Fruit fly (Drosophila melanogaster) whole organism, embryonic: ENCODE measurements around the gene Dyrk2.

Experiments
- ATbp ChIP-seq: fragments of 200-800 bp; sonication (Bioruptor generic); optimal IDR thresholded peaks from 2 replicates; lab custom pipeline; 2017; ENCODE audit warnings: missing biosample characterization, mild to moderate bottlenecking, missing genetic modification characterization, missing genetic modification reagents
- Atf-2 ChIP-seq: fragments of 200-800 bp; sonication (Bioruptor generic); optimal IDR thresholded peaks from 2 replicates; lab custom pipeline; 2016; ENCODE audit warnings: missing biosample characterization, missing genetic modification characterization
- BEAF-32 ChIP-seq: fragments of 200-800 bp; sonication (Bioruptor generic); optimal IDR thresholded peaks from 3 replicates; lab custom pipeline; 2017; ENCODE audit warnings: missing biosample characterization, missing genetic modification characterization, mild to moderate bottlenecking, moderate library complexity, missing genetic modification reagents
- CG10267 ChIP-seq: fragments of 200-800 bp; sonication (Bioruptor generic); optimal IDR thresholded peaks from 2 replicates; lab custom pipeline; 2018; ENCODE audit warnings: missing biosample characterization, mild to moderate bottlenecking, missing genetic modification characterization, moderate library complexity
- CG10959 ChIP-seq: fragments of 200-800 bp; sonication (Bioruptor generic); IDR thresholded peaks from 2 replicates; pipeline ENCODE4 v1.3.6; 2022; ENCODE audit warnings: missing biosample characterization, missing genetic modification characterization
- CG10979 ChIP-seq: fragments of 200-800 bp; sonication (Bioruptor generic); optimal IDR thresholded peaks from 2 replicates; lab custom pipeline; 2018; ENCODE audit warnings: missing biosample characterization, mild to moderate bottlenecking, missing genetic modification characterization, moderate library complexity
- CG12236 ChIP-seq: fragments of 200-800 bp; sonication (Bioruptor generic); optimal IDR thresholded peaks from 2 replicates; lab custom pipeline; 2016; ENCODE audit warnings: missing biosample characterization, missing genetic modification characterization
- CG1529 ChIP-seq: fragments of 200-800 bp; sonication (Bioruptor generic); optimal IDR thresholded peaks from 3 replicates; lab custom pipeline; 2018; ENCODE audit warnings: missing biosample characterization, missing genetic modification characterization
- CG1602 ChIP-seq: fragments of 200-800 bp; sonication (Bioruptor generic); optimal IDR thresholded peaks from 3 replicates; lab custom pipeline; 2016; ENCODE audit warnings: missing biosample characterization, missing genetic modification characterization
- CG17186 ChIP-seq: fragments of 200-800 bp; sonication (Bioruptor generic); optimal IDR thresholded peaks from 3 replicates; lab custom pipeline; 2017; ENCODE audit warnings: missing biosample characterization, missing genetic modification reagents, missing genetic modification characterization
- CG17612 ChIP-seq: fragments of 200-800 bp; sonication (Bioruptor generic); IDR thresholded peaks from 2 replicates; pipeline ENCODE4 v1.3.6; 2022; ENCODE audit warnings: missing biosample characterization, missing genetic modification characterization
- CG1832 ChIP-seq: fragments of 200-800 bp; sonication (Bioruptor generic); optimal IDR thresholded peaks from 2 replicates; lab custom pipeline; 2017; ENCODE audit warnings: missing biosample characterization, mild to moderate bottlenecking, missing genetic modification characterization, inconsistent platforms
- CG2199 ChIP-seq: fragments of 200-800 bp; sonication (Bioruptor generic); IDR thresholded peaks from 3 replicates; pipeline ENCODE4 v1.3.6; 2022; ENCODE audit warnings: missing biosample characterization, missing genetic modification characterization
- CG2202 ChIP-seq: fragments of 200-800 bp; sonication (Bioruptor generic); optimal IDR thresholded peaks from 2 replicates; lab custom pipeline; 2018; ENCODE audit warnings: missing biosample characterization, mild to moderate bottlenecking, missing genetic modification characterization
- CG2712 ChIP-seq: fragments of 200-800 bp; optimal IDR thresholded peaks from 3 replicates; lab custom pipeline; 2019; ENCODE audit warnings: missing biosample characterization, mild to moderate bottlenecking, missing genetic modification characterization, moderate library complexity
- CG6683 ChIP-seq: fragments of 200-800 bp; sonication (Bioruptor generic); optimal IDR thresholded peaks from 2 replicates; lab custom pipeline; 2017; ENCODE audit warnings: missing biosample characterization, mild to moderate bottlenecking, missing genetic modification characterization, missing genetic modification reagents
- CG8281 ChIP-seq: fragments of 200-800 bp; sonication (Bioruptor generic); optimal IDR thresholded peaks from 2 replicates; lab custom pipeline; 2018; ENCODE audit warnings: missing biosample characterization, mild to moderate bottlenecking, missing genetic modification characterization, moderate library complexity
- CG9727 ChIP-seq: fragments of 200-800 bp; sonication (Bioruptor generic); optimal IDR thresholded peaks from 3 replicates; lab custom pipeline; 2017; ENCODE audit warnings: missing biosample characterization, mild to moderate bottlenecking, missing genetic modification characterization
- CoRest ChIP-seq: fragments of 200-800 bp; sonication (Bioruptor generic); optimal IDR thresholded peaks from 3 replicates; lab custom pipeline; 2018; ENCODE audit warnings: missing biosample characterization, mild to moderate bottlenecking, missing genetic modification characterization, moderate library complexity
- Dip3 ChIP-seq: fragments of 200-800 bp; sonication (Bioruptor generic); optimal IDR thresholded peaks from 3 replicates; lab custom pipeline; 2016; ENCODE audit warnings: missing biosample characterization, missing genetic modification characterization
- Ets97D ChIP-seq: fragments of 200-800 bp; sonication (Bioruptor generic); optimal IDR thresholded peaks from 3 replicates; lab custom pipeline; 2016; ENCODE audit warnings: missing biosample characterization, missing genetic modification characterization
- HLH4C ChIP-seq: fragments of 200-800 bp; sonication (Bioruptor generic); IDR thresholded peaks from 3 replicates; pipeline ENCODE4 v1.3.6; 2022; ENCODE audit warnings: missing biosample characterization, missing genetic modification characterization; ENCODE audit not compliant: partially characterized antibody
- HmgZ ChIP-seq: fragments of 200-800 bp; sonication (Bioruptor generic); optimal IDR thresholded peaks from 2 replicates; lab custom pipeline; 2018; ENCODE audit warnings: missing biosample characterization, mild to moderate bottlenecking, missing genetic modification characterization
- Hmx ChIP-seq: fragments of 200-800 bp; sonication (Bioruptor generic); optimal IDR thresholded peaks from 2 replicates; lab custom pipeline; 2016; ENCODE audit warnings: missing biosample characterization, missing genetic modification characterization
- Pdp1 ChIP-seq, 2 experiments: fragments of 200-800 bp; sonication (Bioruptor generic); optimal IDR thresholded peaks; 3 replicates each; lab custom pipeline; 2016; ENCODE audit warnings: missing biosample characterization in 2 of 2, missing genetic modification characterization in 2 of 2, mild to moderate bottlenecking in 1 of 2, moderate library complexity in 1 of 2
- Rfx ChIP-seq: fragments of 200-800 bp; sonication (Bioruptor generic); IDR thresholded peaks from 2 replicates; pipeline ENCODE4 v1.3.6; 2022; ENCODE audit warnings: missing biosample characterization, missing genetic modification characterization
- Xrp1 ChIP-seq: fragments of 200-800 bp; sonication (Bioruptor generic); IDR thresholded peaks from 2 replicates; pipeline ENCODE4 v1.3.6; 2022; ENCODE audit warnings: missing biosample characterization, missing genetic modification characterization
- aop ChIP-seq: fragments of 200-800 bp; sonication (Bioruptor generic); IDR thresholded peaks from 2 replicates; pipeline ENCODE4 v1.3.6; 2022; ENCODE audit warnings: missing biosample characterization, missing genetic modification characterization
- bbx ChIP-seq: fragments of 200-800 bp; sonication (Bioruptor generic); IDR thresholded peaks from 2 replicates; pipeline ENCODE4 v1.3.6; 2022; ENCODE audit warnings: missing biosample characterization, missing genetic modification characterization; ENCODE audit not compliant: partially characterized antibody
- btn ChIP-seq: fragments of 200-800 bp; sonication (Bioruptor generic); optimal IDR thresholded peaks from 2 replicates; lab custom pipeline; 2016; ENCODE audit warnings: missing biosample characterization, missing genetic modification characterization
- chn ChIP-seq: fragments of 200-800 bp; sonication (Bioruptor generic); optimal IDR thresholded peaks from 2 replicates; lab custom pipeline; 2016; ENCODE audit warnings: missing biosample characterization, missing genetic modification characterization
- croc ChIP-seq: fragments of 200-800 bp; sonication (Bioruptor generic); conservative IDR thresholded peaks from 3 replicates; pipeline ENCODE4 v1.3.6; 2022; ENCODE audit warnings: missing biosample characterization, missing genetic modification characterization
- eyg ChIP-seq: fragments of 200-800 bp; sonication (Bioruptor generic); optimal IDR thresholded peaks from 3 replicates; lab custom pipeline; 2016; ENCODE audit warnings: missing biosample characterization, missing genetic modification characterization
- fd3F ChIP-seq: fragments of 200-800 bp; sonication (Bioruptor generic); optimal IDR thresholded peaks from 2 replicates; lab custom pipeline; 2018; ENCODE audit warnings: missing biosample characterization, mild to moderate bottlenecking, missing genetic modification characterization, moderate library complexity
- kay ChIP-seq: fragments of 200-800 bp; sonication (Bioruptor generic); optimal IDR thresholded peaks from 2 replicates; lab custom pipeline; 2016; ENCODE audit warnings: missing biosample characterization, missing genetic modification characterization
- lmd ChIP-seq: fragments of 200-800 bp; sonication (Bioruptor generic); IDR thresholded peaks from 2 replicates; pipeline ENCODE4 v1.3.6; 2022; ENCODE audit warnings: missing biosample characterization, missing genetic modification characterization
- zen ChIP-seq: fragments of 200-800 bp; sonication (Bioruptor generic); optimal IDR thresholded peaks from 3 replicates; lab custom pipeline; 2018; ENCODE audit warnings: missing biosample characterization, mild to moderate bottlenecking, missing genetic modification characterization, moderate library complexity

The Dyrk2 gene

DNA sequence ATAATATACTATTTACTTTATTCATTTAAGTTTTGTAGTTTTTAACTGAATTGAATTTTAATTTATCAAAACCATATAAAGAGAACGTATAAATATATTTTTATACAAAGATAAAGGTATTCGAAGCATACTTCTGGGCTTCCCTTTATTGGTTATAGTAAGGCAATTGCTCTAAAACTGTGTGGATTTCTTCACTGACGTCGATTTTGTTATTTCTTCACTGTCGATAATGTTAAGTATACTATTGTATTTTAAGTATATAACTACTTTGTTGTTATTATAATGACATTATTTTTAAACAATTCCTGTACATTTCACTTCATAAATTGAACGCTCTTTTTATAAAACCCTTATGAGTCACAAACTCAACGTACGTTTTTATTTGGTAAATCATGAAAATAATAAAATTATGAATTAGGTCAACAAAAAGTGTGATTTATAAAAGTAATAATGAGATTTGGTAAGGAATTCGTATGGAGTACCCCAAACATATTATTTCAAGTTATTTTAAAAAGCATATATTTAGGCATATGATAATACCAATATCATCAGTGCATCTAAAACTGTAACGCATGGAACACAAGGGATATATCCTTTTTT lies 18.4 kb upstream of the Dyrk2 start (continued):
- TF ChIP-seq aop (GFP tag; lab: Robert Waterston, UW) = no peak
- TF ChIP-seq CG9727 (GFP tag; lab: Kevin White, UChicago) = peak; percentile 16
- TF ChIP-seq ATbp = no peak
- no peak for TF ChIP-seq HmgZ (tag; lab: Kevin White, UChicago)
- no peak for TF ChIP-seq Dip3 (GFP tag; lab: Kevin White, UChicago)
- no peak for TF ChIP-seq CG1529 (GFP tag; lab: Kevin White, UChicago)
- TF ChIP-seq CG12236 (GFP tag; lab: Kevin White, UChicago) = no peak
- TF ChIP-seq CG10267 (tag; lab: Kevin White, UChicago) = peak; percentile 49
- peak; percentile 50 for TF ChIP-seq CoRest (tag; lab: Kevin White, UChicago)
- TF ChIP-seq CG8281 (tag; lab: Kevin White, UChicago) = no peak
- TF ChIP-seq CG10979 = peak; percentile 64
- no peak for TF ChIP-seq eyg (GFP tag; lab: Kevin White, UChicago)
- TF ChIP-seq CG10959 (GFP tag; lab: Robert Waterston, UW) = no peak
- TF ChIP-seq croc (GFP tag; lab: Robert Waterston, UW) = no peak
- TF ChIP-seq CG2202 (tag; lab: Kevin White, UChicago) = no peak
- peak; percentile 56; the same call in 1 of the 2 replicates for TF ChIP-seq Xrp1 (GFP tag; lab: Robert Waterston, UW)
- TF ChIP-seq zen (tag; lab: Kevin White, UChicago) = peak; percentile 58

DNA sequence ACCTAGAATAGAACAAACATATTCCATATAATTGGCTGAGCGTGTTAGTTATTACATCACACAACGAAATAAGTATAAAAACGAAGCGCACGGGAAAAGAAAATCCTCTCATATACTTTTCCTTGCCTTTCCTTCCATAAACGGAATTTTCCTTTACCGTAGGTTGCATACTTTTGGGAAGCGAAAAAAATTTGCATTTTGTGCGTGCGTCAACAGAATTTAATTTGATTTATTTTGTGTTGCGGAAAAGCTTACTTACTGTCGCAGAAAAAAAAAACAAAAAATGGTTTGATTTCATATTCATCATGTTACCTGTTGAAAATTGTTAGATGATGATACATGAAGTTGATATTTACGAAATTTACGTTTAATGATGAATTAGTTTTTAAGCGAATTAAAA lies 17.9 kb upstream of the Dyrk2 start:
- TF ChIP-seq Hmx (no peak), chn (GFP tag; lab: Kevin White, UChicago) (no peak), CG2199 (peak; percentile 39; the same call in 1 of the 3 replicates), Pdp1 (GFP tag; optimal IDR thresholded peaks at IDR 0.05; lab: Kevin White, UChicago) (peak in 1 of 2 experiments; percentile 19), CG17612 (GFP tag; lab: Robert Waterston, UW) (peak; percentile 80; the same call in 1 of the 2 replicates)
- TF ChIP-seq, all 482 proteins: peak for 3

DNA sequence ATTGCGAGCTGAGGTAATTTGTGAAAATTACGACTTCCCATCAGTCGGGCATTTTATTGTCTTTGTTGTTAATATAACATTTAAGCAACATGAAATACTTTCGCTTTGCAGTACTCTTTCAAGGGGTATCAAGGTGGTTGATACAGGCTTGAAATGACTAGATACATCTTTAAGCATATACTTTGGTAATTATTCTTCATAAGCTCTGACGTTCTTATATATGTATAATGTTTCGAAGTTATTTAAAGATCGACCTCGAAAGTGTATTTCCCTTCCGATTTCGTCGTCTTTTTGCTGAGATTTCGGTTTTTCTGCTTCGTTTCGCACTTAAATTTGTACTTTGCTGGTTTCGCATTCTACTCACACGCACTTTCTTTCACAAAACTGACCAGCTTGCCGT lies 13.9 kb upstream of the Dyrk2 start:
- TF ChIP-seq btn (GFP tag; lab: Kevin White, UChicago) = no peak
- no peak for TF ChIP-seq CG2712 (tag; lab: Kevin White, UChicago)
- no peak for TF ChIP-seq Rfx
- no peak for TF ChIP-seq Pdp1 (GFP tag; optimal IDR thresholded peaks at IDR 0.05; lab: Kevin White, UChicago)
- TF ChIP-seq fd3F (GFP tag; lab: Kevin White, UChicago) = no peak
- no peak for TF ChIP-seq CG17186
- TF ChIP-seq CG1832 (GFP tag; lab: Kevin White, UChicago) = no peak
- TF ChIP-seq lmd (GFP tag; lab: Robert Waterston, UW) = no peak
- no peak for TF ChIP-seq Ets97D (GFP tag; lab: Kevin White, UChicago)
- TF ChIP-seq HLH4C (GFP tag; lab: Robert Waterston, UW) = no peak
- TF ChIP-seq CG1602 = no peak
- no peak for TF ChIP-seq kay (GFP tag; lab: Kevin White, UChicago)
- no peak for TF ChIP-seq bbx
- no peak for TF ChIP-seq CG17612 (GFP tag; lab: Robert Waterston, UW)
- no peak for TF ChIP-seq Atf-2 (GFP tag; lab: Kevin White, UChicago)
- TF ChIP-seq BEAF-32 = no peak
- TF ChIP-seq CG6683 (GFP tag; lab: Kevin White, UChicago) = no peak
- TF ChIP-seq, all 482 proteins: peak for 0
